Worm (Caenorhabditis elegans): Measurements from ENCODE around the gene apx-1.

The apx-1 gene

DNA sequence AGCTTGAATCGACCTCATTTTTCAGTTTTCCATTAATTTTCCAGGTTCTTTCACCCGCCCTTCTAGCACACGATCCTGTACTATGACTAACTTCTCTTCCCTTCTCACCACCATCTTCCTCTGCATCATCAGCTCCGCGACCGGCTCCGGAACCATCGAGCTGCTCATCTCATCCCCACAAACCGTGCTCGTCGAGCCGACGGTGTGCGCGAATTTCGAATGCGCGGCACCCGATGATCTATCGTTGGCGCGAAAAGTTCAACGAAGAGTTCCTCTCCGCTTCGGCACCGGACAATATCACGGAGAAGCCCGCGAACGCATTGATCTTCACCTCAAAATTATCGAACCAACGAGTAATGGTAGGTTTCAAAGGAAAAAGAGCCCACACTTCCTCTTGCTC is at the start of gene apx-1:
apx-1 (plus strand) TSS at position 50 of the 400 bp plus-strand sequence.
- TF ChIP-seq madf-2 (tag; optimal IDR thresholded peaks at IDR 0.05) (no peak), sox-4 (tag; optimal IDR thresholded peaks at IDR 0.05) (no peak), ceh-48 (tag; optimal IDR thresholded peaks at IDR 0.05) (no peak), ceh-45 (GFP tag; IDR thresholded peaks at IDR 0.05) (no peak), ceh-2 (tag; optimal IDR thresholded peaks at IDR 0.05) (no peak), elt-4 (tag; optimal IDR thresholded peaks at IDR 0.05) (no peak), ceh-6 (GFP tag; optimal IDR thresholded peaks at IDR 0.05) (no peak), che-1 (tag; optimal IDR thresholded peaks at IDR 0.05) (no peak), nhr-11 (tag; optimal IDR thresholded peaks at IDR 0.05) (no peak), ahr-1 (tag; optimal IDR thresholded peaks at IDR 0.05) (no peak), ceh-9 (tag; optimal IDR thresholded peaks at IDR 0.05) (no peak), tbx-2 (tag; optimal IDR thresholded peaks at IDR 0.05) (no peak), pat-9 (tag; optimal IDR thresholded peaks at IDR 0.05) (no peak), ceh-22 (tag; optimal IDR thresholded peaks at IDR 0.05) (no peak), ttx-3 (tag; optimal IDR thresholded peaks at IDR 0.05) (no peak), ceh-18 (tag; optimal IDR thresholded peaks at IDR 0.05) (no peak), npax-4 (tag; optimal IDR thresholded peaks at IDR 0.05) (no peak)

DNA sequence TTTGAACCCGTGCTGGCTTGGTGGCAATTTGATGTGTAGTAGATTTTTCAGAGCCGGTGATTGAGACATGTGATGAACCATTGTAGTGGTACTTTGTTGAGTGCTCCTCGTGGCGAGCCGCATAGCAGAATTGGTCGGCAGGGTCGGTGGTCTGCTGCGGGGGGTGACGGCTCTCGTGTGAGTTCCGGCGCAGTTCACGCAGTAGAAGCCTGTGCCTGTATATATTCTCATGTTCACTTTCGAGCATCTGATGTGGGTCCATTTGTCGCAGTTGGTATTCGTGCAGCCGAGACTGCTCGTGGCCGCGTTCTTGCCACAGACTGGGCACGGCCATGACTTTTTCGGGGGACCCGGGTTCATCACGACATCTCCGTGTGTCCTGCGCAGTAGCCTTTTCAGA is 47.7 kb upstream of the apx-1 start:
- TF ChIP-seq sox-2 (GFP tag; IDR thresholded peaks at IDR 0.05) (no peak), fkh-10 (GFP tag; optimal IDR thresholded peaks at IDR 0.05) (no peak), eyg-1 (tag; optimal IDR thresholded peaks at IDR 0.05) (no peak), ceh-6 (GFP tag; optimal IDR thresholded peaks at IDR 0.05) (no peak)

- TF ChIP-seq odd-2 (tag; optimal IDR thresholded peaks at IDR 0.05) (no peak), nhr-11 (tag; optimal IDR thresholded peaks at IDR 0.05) (no peak), elt-2 (tag; optimal IDR thresholded peaks at IDR 0.05) (no peak), T23F11.4 (GFP tag; optimal IDR thresholded peaks at IDR 0.05) (no peak), hlh-13 (GFP tag; optimal IDR thresholded peaks at IDR 0.05) (no peak), C38D4.7 (GFP tag; optimal IDR thresholded peaks at IDR 0.05) (no peak), C08G9.2 (tag; optimal IDR thresholded peaks at IDR 0.05) (no peak)
These were observed 46.9 kb upstream of the apx-1 start for ce11 chrV:3163143-3163542.

- TF ChIP-seq madf-2 (tag; optimal IDR thresholded peaks at IDR 0.05) (no peak), ceh-6 (GFP tag; optimal IDR thresholded peaks at IDR 0.05) (no peak)
These were observed 44.6 kb upstream of the apx-1 start, which contains the start of gene C36C5.14 for ce11 chrV:3165438-3165837. Gene C36C5.14 (minus strand): TSS chrV:3165538.

DNA sequence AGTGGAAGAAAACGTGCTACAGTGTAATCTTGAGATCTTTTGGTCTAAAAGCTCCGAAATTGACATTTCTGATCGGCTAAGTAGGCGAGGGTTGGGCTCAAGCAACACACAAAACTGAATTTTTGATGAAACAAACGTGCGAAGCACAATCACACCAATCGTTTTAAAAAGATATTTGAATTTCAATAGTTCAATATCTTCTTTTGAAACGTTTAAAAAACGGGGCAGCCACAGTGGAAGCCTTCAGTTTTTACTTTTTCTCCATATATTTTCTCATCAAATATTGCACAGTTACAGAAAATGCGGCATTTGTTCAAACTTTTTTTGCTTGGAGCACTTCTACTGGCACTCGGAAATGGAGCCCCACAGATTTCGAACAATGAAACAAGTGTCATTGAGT is 43.7 kb upstream of the apx-1 start, which contains the start of gene C36C5.4:
C36C5.4 (plus strand) TSS at position 301 of the 400 bp plus-strand sequence.
- TF ChIP-seq hlh-8 (tag; optimal IDR thresholded peaks at IDR 0.05) (no peak), sox-4 (tag; optimal IDR thresholded peaks at IDR 0.05) (no peak), pha-4 (tag; optimal IDR thresholded peaks at IDR 0.05) (no peak), ref-2 (tag; optimal IDR thresholded peaks at IDR 0.05) (no peak)

DNA sequence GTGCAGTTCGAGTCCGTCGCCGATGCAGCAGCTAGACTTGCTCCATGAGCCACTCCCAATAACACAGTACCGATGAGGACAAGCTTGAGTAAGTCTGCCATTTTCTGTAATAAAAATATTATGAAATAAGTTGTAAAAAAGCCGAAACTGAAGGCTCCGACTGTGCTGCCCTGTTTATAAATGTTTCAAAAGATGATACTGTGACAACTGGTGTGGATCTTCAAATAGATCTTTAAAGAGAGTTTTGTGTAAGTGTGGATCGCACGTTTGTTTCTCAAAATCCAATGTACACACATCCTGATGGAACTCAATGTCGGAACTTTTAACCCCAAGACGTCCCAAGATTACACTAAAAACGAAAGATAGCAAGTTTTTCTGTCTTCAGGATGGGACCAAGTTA is 41.3 kb upstream of the apx-1 start, which contains the start of gene C36C5.15:
C36C5.15 (minus strand) TSS at position 101 of the 400 bp plus-strand sequence.
- TF ChIP-seq fax-1 (tag; optimal IDR thresholded peaks at IDR 0.05) (no peak), ceh-9 (tag; optimal IDR thresholded peaks at IDR 0.05) (no peak), rnt-1 (tag; optimal IDR thresholded peaks at IDR 0.05) (no peak), lim-6 (tag; optimal IDR thresholded peaks at IDR 0.05) (no peak), pax-1 (tag; optimal IDR thresholded peaks at IDR 0.05) (no peak), sox-2 (GFP tag; IDR thresholded peaks at IDR 0.05) (no peak), pha-4 (tag; optimal IDR thresholded peaks at IDR 0.05) (no peak), unc-55 (GFP tag; optimal IDR thresholded peaks at IDR 0.05) (no peak), ceh-45 (GFP tag; IDR thresholded peaks at IDR 0.05) (no peak), npax-4 (tag; optimal IDR thresholded peaks at IDR 0.05) (no peak), ceh-18 (tag; optimal IDR thresholded peaks at IDR 0.05) (no peak)

All from whole organism, late embryonic.